Fruit fly (Drosophila melanogaster) ovary, adult (tissue): Measurements from ENCODE around the gene CG34173.

Experiments
- CG17801 ChIP-seq: fragments of 200-800 bp; optimal IDR thresholded peaks from 2 replicates; lab custom pipeline; 2019; ENCODE audit warnings: missing biosample characterization, mild to moderate bottlenecking, missing genetic modification characterization, moderate library complexity; ENCODE audit not compliant: partially characterized antibody

CG34173 gene

DNA sequence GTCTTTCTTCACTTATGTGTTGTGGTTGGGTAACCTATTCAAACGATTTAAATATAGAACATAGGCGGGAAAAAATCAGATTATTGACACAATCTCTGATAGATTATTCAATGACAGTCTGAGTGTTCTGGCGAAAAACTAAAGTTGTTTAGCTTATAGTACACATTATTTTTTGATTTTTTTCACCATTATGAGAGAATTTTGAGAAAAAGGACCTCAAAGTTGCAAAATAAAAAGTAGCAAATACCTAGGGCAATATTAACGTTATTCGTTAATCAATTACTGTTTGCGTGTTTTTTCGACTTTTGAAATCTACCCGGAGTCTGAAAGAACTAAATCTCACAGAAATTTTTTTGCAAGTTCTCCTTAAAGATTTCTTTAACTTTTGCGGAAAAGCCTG, at the start of gene CG34173:
TSS of gene CG34173 (minus strand) at position 101 of the 400 bp plus-strand sequence.
- TF ChIP-seq CG17801 (GFP tag; lab: Kevin White, UChicago): no peak

DNA sequence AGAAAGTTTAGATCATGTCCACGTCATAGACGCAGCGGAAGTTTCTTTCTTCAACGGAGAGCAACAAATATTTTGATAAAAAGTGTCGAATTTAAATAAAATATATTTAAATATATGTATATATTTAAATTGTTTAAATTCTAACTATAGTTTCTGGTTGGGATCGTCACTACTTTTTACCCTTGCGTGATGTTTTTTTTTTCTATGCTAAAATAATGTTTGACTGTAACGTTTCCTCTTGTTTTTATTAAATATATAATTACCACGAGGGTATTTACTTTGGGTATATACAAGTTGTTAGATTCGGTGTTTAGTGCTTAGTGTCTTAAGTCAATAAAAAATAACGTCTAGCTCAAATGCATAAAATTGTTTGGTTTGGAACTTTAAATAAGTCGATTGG, 25.2 kb upstream of the CG34173 start, which contains the start of gene ttm3:
TSS of gene ttm3 (plus strand) at position 301 of the 400 bp plus-strand sequence.
- no peak for TF ChIP-seq CG17801 (GFP tag; lab: Kevin White, UChicago)

DNA sequence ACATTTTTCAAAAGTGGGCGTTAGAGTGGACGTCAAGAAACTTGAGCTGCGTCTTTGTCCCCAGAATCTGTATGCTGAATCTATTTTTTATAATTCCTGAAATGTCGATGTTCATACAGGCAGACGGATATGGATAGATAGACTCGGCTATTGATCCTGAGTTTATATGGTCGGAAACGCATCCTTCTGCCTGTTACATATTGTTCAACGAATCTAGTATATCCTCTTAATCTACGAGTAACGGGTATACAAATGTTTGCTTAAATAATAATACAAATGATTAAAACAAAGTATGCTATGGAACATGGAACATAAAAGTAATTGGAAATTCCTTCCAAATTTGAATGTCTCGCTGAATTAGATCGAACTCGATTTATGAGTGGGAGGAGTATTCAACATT, 16.7 kb upstream of the CG34173 start, which contains the start of gene tplus3a:
TSS of gene tplus3a (plus strand) at position 301 of the 400 bp plus-strand sequence.
- no peak for TF ChIP-seq CG17801 (GFP tag; lab: Kevin White, UChicago)

DNA sequence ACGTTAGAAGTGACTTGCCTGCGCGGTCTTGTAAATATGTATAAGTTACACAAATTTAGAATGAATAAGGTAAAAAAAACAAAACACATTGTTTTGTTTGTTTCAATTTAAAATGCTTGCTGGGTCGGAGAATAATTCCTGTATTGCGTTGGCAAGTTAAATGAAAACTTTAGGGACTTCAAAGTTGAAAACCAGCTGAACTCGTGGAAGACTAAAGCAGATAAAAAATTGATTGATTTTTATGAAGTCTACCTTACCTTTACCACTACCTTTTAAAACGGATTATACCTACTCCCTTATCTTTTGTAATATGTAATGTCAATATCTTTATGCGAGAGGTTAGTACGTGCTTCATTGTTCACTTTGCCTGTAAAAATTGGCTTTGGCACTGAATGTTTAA, 11.1 kb upstream of the CG34173 start, which contains the start of gene CG42597:
TSS of gene CG42597 (minus strand) at position 101 of the 400 bp plus-strand sequence.
- TF ChIP-seq CG17801 (GFP tag; lab: Kevin White, UChicago): no peak

DNA sequence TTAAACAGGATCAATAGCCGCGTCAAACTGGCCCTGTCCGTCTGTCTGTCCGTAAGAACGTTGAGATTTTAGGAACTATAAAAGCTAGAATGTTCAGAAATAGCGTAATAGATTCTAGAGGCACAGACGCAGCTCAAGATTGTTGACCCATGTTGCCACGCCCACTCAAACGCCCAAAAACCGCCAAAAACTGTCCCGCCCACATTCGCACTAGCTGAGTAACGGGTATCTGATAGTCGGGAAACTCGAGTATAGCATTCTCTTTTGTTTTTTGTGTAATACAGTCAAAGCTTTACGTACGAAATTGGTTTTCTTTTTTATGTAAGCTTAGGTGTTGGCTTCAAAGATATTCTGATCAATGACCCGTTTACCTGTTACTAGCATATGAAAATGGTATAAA, 5.8 kb upstream of the CG34173 start:
- TF ChIP-seq CG17801 (GFP tag; lab: Kevin White, UChicago): no peak

DNA sequence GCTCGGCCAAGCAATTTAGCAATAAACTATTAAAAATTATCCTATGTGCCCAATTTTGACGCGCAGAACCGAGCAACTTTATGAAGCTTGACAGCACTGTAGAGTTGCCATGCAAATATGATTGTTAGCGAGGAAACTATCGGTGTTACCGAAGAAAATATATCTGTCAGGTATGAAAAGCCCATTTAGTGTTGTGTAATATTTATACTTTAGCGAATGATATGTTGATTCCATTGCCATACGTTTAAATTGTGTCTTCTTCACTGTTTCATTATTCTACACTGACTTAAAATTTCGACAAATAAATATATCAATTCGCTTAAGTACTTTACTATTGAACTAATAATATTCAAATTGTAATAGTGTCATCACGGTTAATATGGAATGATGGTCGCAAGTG, 10.3 kb downstream of the CG34173 start, which contains the start of gene CG31601:
TSS of gene CG31601 (minus strand) at position 101 of the 400 bp plus-strand sequence.
- TF ChIP-seq CG17801 (GFP tag; lab: Kevin White, UChicago): no peak

DNA sequence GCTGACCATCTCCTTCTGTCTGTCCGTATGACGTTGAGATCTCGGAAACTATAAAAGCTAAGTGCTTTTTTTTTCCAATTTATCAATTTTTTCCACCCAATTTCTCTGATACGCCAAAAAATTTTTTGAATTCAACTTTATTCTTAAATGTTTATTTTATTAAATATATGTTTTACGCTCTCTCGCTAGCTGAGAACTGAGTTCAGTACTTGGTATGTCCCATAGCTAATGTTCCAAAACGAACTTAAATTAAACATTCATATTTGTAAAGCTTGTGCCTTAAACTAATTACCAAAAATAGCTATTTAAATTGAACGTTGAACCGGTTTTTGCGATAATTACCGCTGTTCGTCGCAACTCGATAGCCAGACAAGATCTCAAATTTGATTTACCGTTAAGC, 16.5 kb downstream of the CG34173 start, which contains the start of gene Grl40a:
TSS of gene Grl40a (plus strand) at position 301 of the 400 bp plus-strand sequence.
- TF ChIP-seq CG17801 (GFP tag; lab: Kevin White, UChicago): no peak

DNA sequence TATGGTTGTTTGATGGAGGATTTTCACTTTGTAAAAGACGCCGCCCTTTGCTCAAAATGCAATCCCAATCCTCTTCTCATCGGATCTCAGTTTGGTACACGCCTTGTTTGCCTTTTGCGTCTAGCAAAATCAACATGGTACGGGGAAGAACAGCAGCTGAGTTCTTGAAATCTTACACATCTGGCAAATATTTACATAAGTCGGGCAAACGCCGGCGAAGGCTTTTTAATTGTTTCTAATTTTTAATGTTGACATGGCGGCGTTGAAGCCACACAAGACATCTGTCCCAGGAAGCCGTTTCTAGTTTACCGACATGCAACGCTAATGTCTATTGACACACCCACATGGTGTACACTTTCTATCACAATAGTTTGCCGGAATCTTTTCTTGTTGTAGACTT, 17.2 kb downstream of the CG34173 start:
- no peak for TF ChIP-seq CG17801 (GFP tag; lab: Kevin White, UChicago)

DNA sequence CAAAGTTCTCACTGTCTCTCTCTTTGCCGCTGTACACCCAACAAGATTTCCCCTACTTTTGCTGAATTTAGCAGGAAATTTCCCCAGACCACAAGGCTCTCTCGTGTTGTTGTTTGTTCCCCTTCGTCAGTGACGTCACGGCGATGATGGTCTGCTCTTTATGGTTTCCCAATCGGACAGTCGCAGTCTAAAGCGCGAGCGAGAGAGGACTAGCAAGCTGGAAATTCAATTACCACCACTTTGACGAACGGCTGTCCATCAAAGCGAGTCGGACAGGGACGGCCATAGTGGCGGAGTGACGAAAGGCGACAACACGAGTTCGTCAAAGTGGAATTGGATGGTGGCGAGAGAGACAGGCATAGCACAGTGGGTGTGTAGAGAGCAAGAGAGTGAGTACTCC, 29.7 kb downstream of the CG34173 start:
- TF ChIP-seq CG17801 (GFP tag; lab: Kevin White, UChicago): no peak

DNA sequence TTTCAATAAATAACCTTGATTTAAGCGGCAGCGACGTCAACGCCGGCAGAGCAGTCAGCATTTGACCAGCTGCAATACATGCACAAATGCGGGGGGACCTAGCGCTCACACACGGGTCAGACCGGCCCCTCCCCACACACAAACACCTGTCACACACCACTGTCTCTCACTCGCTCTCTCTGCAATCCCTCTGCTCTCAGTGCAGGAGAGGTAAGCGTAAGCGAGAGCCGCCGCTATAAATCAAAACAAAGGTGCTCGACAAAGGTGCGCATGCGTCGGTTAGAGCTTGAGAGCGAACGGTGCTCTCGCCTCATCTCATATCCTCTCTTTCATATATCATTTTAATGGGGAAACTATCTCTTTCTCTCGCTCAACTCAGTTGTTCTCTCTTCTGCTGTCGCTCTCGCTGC, 35.2 kb downstream of the CG34173 start, which contains the start of gene tio:
TSS of gene tio (plus strand) at position 348 of the 410 bp plus-strand sequence.
- no peak for TF ChIP-seq CG17801 (GFP tag; lab: Kevin White, UChicago)

DNA sequence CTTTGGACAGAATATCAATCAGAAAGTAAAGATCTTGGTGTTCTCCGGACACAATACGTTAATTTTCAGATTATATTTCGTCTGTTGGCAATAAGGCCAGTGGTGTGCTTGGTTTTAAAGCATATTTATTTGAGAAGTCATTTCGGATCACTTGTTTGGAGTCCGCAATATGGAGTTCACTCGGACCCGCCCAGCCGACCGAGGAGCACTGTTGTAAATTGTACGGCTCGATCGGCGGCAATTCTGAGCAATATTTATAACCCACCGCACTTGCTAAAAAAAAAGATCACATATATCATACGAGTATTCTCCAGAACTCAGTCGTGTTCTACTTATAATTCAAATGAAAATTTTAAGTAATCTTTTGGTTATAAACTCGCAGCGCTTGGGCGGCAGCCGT, 39.2 kb downstream of the CG34173 start, which contains the start of gene CG31693:
TSS of gene CG31693 (plus strand) at position 301 of the 400 bp plus-strand sequence.
- TF ChIP-seq CG17801 (GFP tag; lab: Kevin White, UChicago): no peak
